Fruit fly (Drosophila melanogaster): Measurements from ENCODE around the gene CG33080.

CG33080 gene

DNA sequence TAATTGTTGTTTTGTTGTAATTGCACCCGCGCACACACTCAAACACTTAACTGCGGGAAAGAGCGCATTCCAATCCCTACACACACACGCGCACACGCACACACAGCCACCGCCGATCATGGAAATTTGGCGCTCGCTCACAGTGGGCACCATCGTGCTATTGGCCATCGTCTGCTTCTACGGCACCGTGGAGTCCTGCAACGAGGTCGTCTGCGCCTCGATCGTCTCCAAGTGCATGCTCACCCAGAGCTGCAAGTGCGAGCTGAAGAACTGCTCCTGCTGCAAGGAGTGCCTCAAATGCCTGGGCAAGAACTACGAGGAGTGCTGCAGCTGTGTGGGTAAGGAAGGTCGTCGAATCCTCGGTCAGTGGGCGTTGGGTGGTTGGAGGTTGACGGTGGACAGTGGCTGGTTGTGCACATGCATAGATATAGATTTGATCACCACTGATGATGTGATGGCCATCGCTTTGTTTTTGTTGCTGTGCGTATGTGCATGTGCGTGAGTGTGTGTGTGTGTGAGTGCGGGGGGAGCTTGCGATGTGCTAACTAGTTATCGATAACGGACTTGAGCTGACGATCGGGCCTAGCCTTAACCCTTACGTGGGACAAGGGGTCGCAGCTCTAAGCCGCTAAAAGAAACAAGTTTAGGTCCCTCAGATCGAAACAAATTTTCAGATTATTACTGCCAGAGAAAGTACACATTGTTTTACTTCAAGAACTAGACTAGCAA lies 26.8 kb downstream of the CG33080 start (continued):
- TF ChIP-seq CG10654 (GFP tag; optimal IDR thresholded peaks at IDR 0.05): no peak
- TF ChIP-seq CG34224 (GFP tag; IDR thresholded peaks at IDR 0.05; ENCODE audit: partially characterized antibody): peak; percentile 38; the same call in 1 of the 3 replicates
- TF ChIP-seq mirr (GFP tag; optimal IDR thresholded peaks at IDR 0.05): no peak
- peak; percentile 80 for TF ChIP-seq CG4707 (GFP tag; optimal IDR thresholded peaks at IDR 0.05)
- peak; percentile 86 for TF ChIP-seq cg (GFP tag; optimal IDR thresholded peaks at IDR 0.05)
- peak; percentile 31 for TF ChIP-seq sd (tag; optimal IDR thresholded peaks at IDR 0.05)
- TF ChIP-seq CG16813 (GFP tag; IDR thresholded peaks at IDR 0.05; ENCODE audit: partially characterized antibody): peak; percentile 48; the same call in 1 of the 3 replicates
- no peak for TF ChIP-seq Mrtf (GFP tag; IDR thresholded peaks at IDR 0.05)

DNA sequence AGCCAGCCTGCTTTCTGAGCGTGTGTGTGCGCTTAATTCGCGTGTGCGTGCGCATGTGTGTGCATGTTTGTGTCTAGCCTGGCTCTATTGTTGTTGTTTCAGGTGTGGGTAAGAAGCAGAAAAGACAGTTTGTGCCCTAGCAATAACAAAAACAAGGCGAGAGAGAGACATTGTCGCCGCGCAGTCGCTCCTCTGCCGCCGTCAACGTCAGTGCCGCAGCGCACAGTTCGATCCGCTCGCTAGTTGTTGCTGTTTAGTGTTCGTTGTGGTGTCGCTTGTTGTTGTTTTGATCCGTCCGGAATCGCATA lies 27.4 kb downstream of the CG33080 start:
- no peak for TF ChIP-seq CG12942 (GFP tag; optimal IDR thresholded peaks at IDR 0.05)
- no peak for TF ChIP-seq CG7556 (GFP tag; optimal IDR thresholded peaks at IDR 0.05)
- TF ChIP-seq CG2875 (GFP tag; optimal IDR thresholded peaks at IDR 0.05): no peak
- TF ChIP-seq CG17568 (GFP tag; optimal IDR thresholded peaks at IDR 0.05): no peak
- TF ChIP-seq ro (GFP tag; IDR thresholded peaks at IDR 0.05): no peak
- TF ChIP-seq dmrt11E (tag; optimal IDR thresholded peaks at IDR 0.05): no peak
- TF ChIP-seq MBD-R2 (GFP tag; IDR thresholded peaks at IDR 0.05): no peak
- no peak for TF ChIP-seq repo (GFP tag; optimal IDR thresholded peaks at IDR 0.05)
- TF ChIP-seq CG8089 (GFP tag; optimal IDR thresholded peaks at IDR 0.05): no peak
- TF ChIP-seq CG9609 (GFP tag; optimal IDR thresholded peaks at IDR 0.05): no peak
- no peak for TF ChIP-seq HLHmδ (GFP tag; optimal IDR thresholded peaks at IDR 0.05)
- TF ChIP-seq CG6272 (GFP tag; IDR thresholded peaks at IDR 0.05): no peak
- no peak for TF ChIP-seq CG13123 (GFP tag; optimal IDR thresholded peaks at IDR 0.05)
- TF ChIP-seq Adf1 (GFP tag; IDR thresholded peaks at IDR 0.05): peak; percentile 91
- no peak for TF ChIP-seq dysf (GFP tag; IDR thresholded peaks at IDR 0.05)
- peak; percentile 41; the same call in 2 of the 3 replicates for TF ChIP-seq Aef1 (GFP tag; IDR thresholded peaks at IDR 0.05)
- no peak for TF ChIP-seq eve (GFP tag; optimal IDR thresholded peaks at IDR 0.05)
- no peak for TF ChIP-seq CG4404 (GFP tag; IDR thresholded peaks at IDR 0.05)
- no peak for TF ChIP-seq CG13894 (tag; optimal IDR thresholded peaks at IDR 0.05)
- TF ChIP-seq Hsf (GFP tag; optimal IDR thresholded peaks at IDR 0.05): no peak
- no peak for TF ChIP-seq CG8388 (GFP tag; optimal IDR thresholded peaks at IDR 0.05)
- TF ChIP-seq Gsc (GFP tag; IDR thresholded peaks at IDR 0.05): no peak
- TF ChIP-seq ara (GFP tag; IDR thresholded peaks at IDR 0.05): no peak
- no peak for TF ChIP-seq CG2889 (GFP tag; IDR thresholded peaks at IDR 0.05)
- TF ChIP-seq dati (GFP tag; IDR thresholded peaks at IDR 0.05): no peak
- peak; percentile 17 for TF ChIP-seq pros (GFP tag; optimal IDR thresholded peaks at IDR 0.05)
- no peak for TF ChIP-seq CG15073 (GFP tag; optimal IDR thresholded peaks at IDR 0.05)
- peak; percentile 30 for TF ChIP-seq CG10543 (GFP tag; optimal IDR thresholded peaks at IDR 0.05)
- no peak for TF ChIP-seq NC2β (GFP tag; optimal IDR thresholded peaks at IDR 0.05)
- TF ChIP-seq HHEX (GFP tag; optimal IDR thresholded peaks at IDR 0.05): no peak
- TF ChIP-seq Hey (tag; optimal IDR thresholded peaks at IDR 0.05): no peak
- no peak for TF ChIP-seq H2.0 (GFP tag; IDR thresholded peaks at IDR 0.05)
- no peak for TF ChIP-seq CG15269 (tag; optimal IDR thresholded peaks at IDR 0.05)
- no peak for TF ChIP-seq CG9817 (tag; optimal IDR thresholded peaks at IDR 0.05)
- TF ChIP-seq bcd (GFP tag; optimal IDR thresholded peaks at IDR 0.05): no peak
- TF ChIP-seq MESR4 (GFP tag; optimal IDR thresholded peaks at IDR 0.05): no peak
- no peak for TF ChIP-seq ssp (GFP tag; IDR thresholded peaks at IDR 0.05)
- peak; percentile 87; the same call in 3 of the 4 replicates for TF ChIP-seq chinmo (GFP tag; IDR thresholded peaks at IDR 0.05; ENCODE audit: partially characterized antibody)
- no peak for TF ChIP-seq YL-1 (GFP tag; optimal IDR thresholded peaks at IDR 0.05)
- no peak for TF ChIP-seq stc (GFP tag; IDR thresholded peaks at IDR 0.05)
- TF ChIP-seq Dp (GFP tag; optimal IDR thresholded peaks at IDR 0.05): no peak

Measured in whole organism, embryonic.